Fruit fly (Drosophila melanogaster) whole organism, embryonic: ENCODE results near the gene CG6933.

Source experiments
- Asciz ChIP-seq: fragments of 200-800 bp; sonication (Bioruptor generic); optimal IDR thresholded peaks from 2 replicates; lab custom pipeline; 2017; ENCODE audit warnings: missing biosample characterization, mild to moderate bottlenecking, missing genetic modification characterization, missing genetic modification reagents
- B-H2 ChIP-seq: fragments of 200-800 bp; sonication (Bioruptor generic); optimal IDR thresholded peaks from 2 replicates; lab custom pipeline; 2018; ENCODE audit warnings: missing biosample characterization, mild to moderate bottlenecking, missing genetic modification characterization
- CG10543 ChIP-seq: fragments of 200-800 bp; sonication (Bioruptor generic); optimal IDR thresholded peaks from 3 replicates; lab custom pipeline; 2017; ENCODE audit warnings: missing biosample characterization, mild to moderate bottlenecking, missing genetic modification characterization, moderate library complexity
- CG11085 ChIP-seq: fragments of 200-800 bp; sonication (Bioruptor generic); IDR thresholded peaks from 2 replicates; pipeline ENCODE4 v1.3.6; 2022; ENCODE audit warnings: missing biosample characterization, missing genetic modification characterization
- CG11247 ChIP-seq: fragments of 200-800 bp; sonication (Bioruptor generic); IDR thresholded peaks from 2 replicates; pipeline ENCODE4 v1.3.6; 2022; ENCODE audit warnings: missing biosample characterization, missing genetic modification characterization
- CG11723 ChIP-seq: fragments of 200-800 bp; sonication (Bioruptor generic); optimal IDR thresholded peaks from 2 replicates; lab custom pipeline; 2017; ENCODE audit warnings: missing biosample characterization, mild to moderate bottlenecking, missing genetic modification characterization
- CG12236 ChIP-seq: fragments of 200-800 bp; sonication (Bioruptor generic); optimal IDR thresholded peaks from 2 replicates; lab custom pipeline; 2016; ENCODE audit warnings: missing biosample characterization, missing genetic modification characterization
- CG13775 ChIP-seq: fragments of 200-800 bp; sonication (Bioruptor generic); optimal IDR thresholded peaks from 3 replicates; lab custom pipeline; 2017; ENCODE audit warnings: missing biosample characterization, mild to moderate bottlenecking, missing genetic modification characterization
- CG14667 ChIP-seq: fragments of 200-800 bp; sonication (Bioruptor generic); IDR thresholded peaks from 2 replicates; pipeline ENCODE4 v1.3.6; 2022; ENCODE audit warnings: missing biosample characterization, missing genetic modification characterization
- CG14710 ChIP-seq: fragments of 200-800 bp; sonication (Bioruptor generic); optimal IDR thresholded peaks from 3 replicates; lab custom pipeline; 2019; ENCODE audit warnings: missing biosample characterization, mild to moderate bottlenecking, missing genetic modification characterization, moderate library complexity
- CG1603 ChIP-seq: fragments of 200-800 bp; sonication (Bioruptor generic); optimal IDR thresholded peaks from 2 replicates; lab custom pipeline; 2019; ENCODE audit warnings: missing biosample characterization, mild to moderate bottlenecking, missing genetic modification characterization, moderate library complexity
- CG16813 ChIP-seq: fragments of 200-800 bp; sonication (Bioruptor generic); IDR thresholded peaks from 3 replicates; pipeline ENCODE4 v1.3.6; 2022; ENCODE audit warnings: missing biosample characterization, missing genetic modification characterization; ENCODE audit not compliant: partially characterized antibody
- CG17385 ChIP-seq: fragments of 200-800 bp; sonication (Bioruptor generic); optimal IDR thresholded peaks from 3 replicates; lab custom pipeline; 2018; ENCODE audit warnings: missing biosample characterization, mild to moderate bottlenecking, missing genetic modification characterization
- CG18764 ChIP-seq: fragments of 200-800 bp; sonication (Bioruptor generic); optimal IDR thresholded peaks from 3 replicates; lab custom pipeline; 2016; ENCODE audit warnings: missing biosample characterization, missing genetic modification characterization
- CG3995 ChIP-seq: fragments of 200-800 bp; sonication (Bioruptor generic); optimal IDR thresholded peaks from 3 replicates; lab custom pipeline; 2016; ENCODE audit warnings: missing biosample characterization, missing genetic modification characterization
- CG4820 ChIP-seq: fragments of 200-800 bp; sonication (Bioruptor generic); optimal IDR thresholded peaks from 3 replicates; lab custom pipeline; 2016; ENCODE audit warnings: missing biosample characterization, missing genetic modification characterization
- CG7271 ChIP-seq: fragments of 200-800 bp; sonication (Bioruptor generic); optimal IDR thresholded peaks from 2 replicates; lab custom pipeline; 2018; ENCODE audit warnings: missing biosample characterization, mild to moderate bottlenecking, missing genetic modification characterization, moderate library complexity
- CG8281 ChIP-seq: fragments of 200-800 bp; sonication (Bioruptor generic); optimal IDR thresholded peaks from 2 replicates; lab custom pipeline; 2018; ENCODE audit warnings: missing biosample characterization, mild to moderate bottlenecking, missing genetic modification characterization, moderate library complexity
- CG9727 ChIP-seq: fragments of 200-800 bp; sonication (Bioruptor generic); optimal IDR thresholded peaks from 3 replicates; lab custom pipeline; 2017; ENCODE audit warnings: missing biosample characterization, mild to moderate bottlenecking, missing genetic modification characterization
- CTCF ChIP-seq: fragments of 200-800 bp; sonication (Bioruptor generic); optimal IDR thresholded peaks from 2 replicates; lab custom pipeline; 2017; ENCODE audit warnings: missing biosample characterization, mild to moderate bottlenecking, missing genetic modification characterization, moderate library complexity
- Dad ChIP-seq: fragments of 200-800 bp; sonication (Bioruptor generic); optimal IDR thresholded peaks from 3 replicates; lab custom pipeline; 2016; ENCODE audit warnings: missing biosample characterization, missing genetic modification characterization
- Dref ChIP-seq: fragments of 200-800 bp; sonication (Bioruptor generic); IDR thresholded peaks from 2 replicates; pipeline ENCODE4 v1.3.6; 2022; ENCODE audit warnings: missing biosample characterization, missing genetic modification characterization
- E2f1 ChIP-seq: fragments of 200-800 bp; sonication (Bioruptor generic); IDR thresholded peaks from 2 replicates; pipeline ENCODE4 v1.3.6; 2022; ENCODE audit warnings: missing biosample characterization, missing genetic modification characterization
- H15 ChIP-seq: fragments of 200-800 bp; sonication (Bioruptor generic); IDR thresholded peaks from 3 replicates; pipeline ENCODE4 v1.3.6; 2022; ENCODE audit warnings: missing biosample characterization, missing genetic modification characterization
- Hmr ChIP-seq: fragments of 200-800 bp; sonication (Bioruptor generic); optimal IDR thresholded peaks from 3 replicates; lab custom pipeline; 2017; ENCODE audit warnings: mild to moderate bottlenecking, missing biosample characterization, missing genetic modification reagents, missing genetic modification characterization
- MTF-1 ChIP-seq: fragments of 200-800 bp; sonication (Bioruptor generic); optimal IDR thresholded peaks from 2 replicates; lab custom pipeline; 2018; ENCODE audit warnings: missing biosample characterization, mild to moderate bottlenecking, missing genetic modification characterization, borderline replicate concordance
- Mes4 ChIP-seq: fragments of 200-800 bp; sonication (Bioruptor generic); optimal IDR thresholded peaks from 2 replicates; lab custom pipeline; 2016; ENCODE audit warnings: missing biosample characterization, missing genetic modification characterization
- NC2β ChIP-seq: fragments of 200-800 bp; sonication (Bioruptor generic); optimal IDR thresholded peaks from 2 replicates; lab custom pipeline; 2016; ENCODE audit warnings: missing biosample characterization, missing genetic modification characterization
- Ravus ChIP-seq: fragments of 200-800 bp; sonication (Bioruptor generic); IDR thresholded peaks from 2 replicates; pipeline ENCODE4 v1.3.6; 2022; ENCODE audit warnings: missing biosample characterization, missing genetic modification characterization
- Side ChIP-seq: fragments of 200-800 bp; sonication (Bioruptor generic); optimal IDR thresholded peaks from 2 replicates; lab custom pipeline; 2016; ENCODE audit warnings: missing biosample characterization, missing genetic modification characterization
- aop ChIP-seq: fragments of 200-800 bp; sonication (Bioruptor generic); IDR thresholded peaks from 2 replicates; pipeline ENCODE4 v1.3.6; 2022; ENCODE audit warnings: missing biosample characterization, missing genetic modification characterization
- chif ChIP-seq, 2 experiments: fragments of 200-800 bp; sonication (Bioruptor generic); optimal IDR thresholded peaks; 3 replicates each; lab custom pipeline; 2016; ENCODE audit warnings: missing biosample characterization in 2 of 2, missing genetic modification characterization in 2 of 2
- crol ChIP-seq: fragments of 200-800 bp; sonication (Bioruptor generic); IDR thresholded peaks from 2 replicates; pipeline ENCODE4 v1.3.6; 2022; ENCODE audit warnings: missing biosample characterization, missing genetic modification characterization
- da ChIP-seq: fragments of 200-800 bp; sonication (Bioruptor generic); optimal IDR thresholded peaks from 2 replicates; lab custom pipeline; 2016; ENCODE audit warnings: missing biosample characterization, missing genetic modification characterization
- gsb-n ChIP-seq: fragments of 200-800 bp; sonication (Bioruptor generic); optimal IDR thresholded peaks from 3 replicates; lab custom pipeline; 2018; ENCODE audit warnings: missing biosample characterization, mild to moderate bottlenecking, missing genetic modification characterization
- insv ChIP-seq, 2 experiments: fragments of 200-800 bp; sonication (Bioruptor generic); optimal IDR thresholded peaks; 3 replicates each; lab custom pipeline; 2016 to 2018; ENCODE audit warnings: missing biosample characterization in 2 of 2, missing genetic modification characterization in 2 of 2
- jing ChIP-seq: fragments of 200-800 bp; sonication (Bioruptor generic); optimal IDR thresholded peaks from 2 replicates; lab custom pipeline; 2018; ENCODE audit warnings: missing biosample characterization, mild to moderate bottlenecking, missing genetic modification characterization
- ken ChIP-seq: fragments of 200-800 bp; sonication (Bioruptor generic); IDR thresholded peaks from 3 replicates; pipeline ENCODE4 v1.3.6; 2022; ENCODE audit warnings: missing biosample characterization, missing genetic modification characterization
- lab ChIP-seq: fragments of 200-800 bp; sonication (Bioruptor generic); optimal IDR thresholded peaks from 3 replicates; lab custom pipeline; 2017; ENCODE audit warnings: missing biosample characterization, missing genetic modification characterization, mild to moderate bottlenecking, moderate library complexity, missing genetic modification reagents
- lbe ChIP-seq: fragments of 200-800 bp; sonication (Bioruptor generic); optimal IDR thresholded peaks from 2 replicates; lab custom pipeline; 2016; ENCODE audit warnings: missing biosample characterization, mild to moderate bottlenecking, missing genetic modification characterization
- lilli ChIP-seq: fragments of 200-800 bp; sonication (Bioruptor generic); optimal IDR thresholded peaks from 3 replicates; lab custom pipeline; 2016; ENCODE audit warnings: missing biosample characterization, missing genetic modification characterization
- nmo ChIP-seq: fragments of 200-800 bp; sonication (Bioruptor generic); optimal IDR thresholded peaks from 2 replicates; lab custom pipeline; 2018; ENCODE audit warnings: missing biosample characterization, mild to moderate bottlenecking, missing genetic modification characterization, moderate library complexity
- oc ChIP-seq: fragments of 200-800 bp; sonication (Bioruptor generic); optimal IDR thresholded peaks from 2 replicates; lab custom pipeline; 2018; ENCODE audit warnings: missing biosample characterization, mild to moderate bottlenecking, missing genetic modification characterization, moderate library complexity
- phol ChIP-seq: fragments of 200-800 bp; sonication (Bioruptor generic); optimal IDR thresholded peaks from 3 replicates; lab custom pipeline; 2018; ENCODE audit warnings: missing biosample characterization, mild to moderate bottlenecking, missing genetic modification characterization, moderate library complexity
- pnt ChIP-seq: fragments of 200-800 bp; sonication (Bioruptor generic); optimal IDR thresholded peaks from 3 replicates; lab custom pipeline; 2016; ENCODE audit warnings: missing biosample characterization, missing genetic modification characterization
- prd ChIP-seq, 3 experiments: fragments of >200 bp in 2 of 3; fragments of 200-800 bp in 1 of 3; sonication (Bioruptor generic) in 1 of 3; optimal IDR thresholded peaks in 2 of 3; IDR thresholded peaks in 1 of 3; 2 replicates in 2 of 3; 3 replicates in 1 of 3; pipeline versions ENCODE4 v1.3.6 to Lab custom; 2017 to 2022; ENCODE audit warnings: missing biosample characterization in 1 of 3, missing genetic modification characterization in 1 of 3
- tgo ChIP-seq: fragments of 200-800 bp; sonication (Bioruptor generic); IDR thresholded peaks from 3 replicates; pipeline ENCODE4 v1.3.6; 2022; ENCODE audit warnings: missing biosample characterization, missing genetic modification characterization
- trem ChIP-seq: fragments of 200-800 bp; optimal IDR thresholded peaks from 3 replicates; lab custom pipeline; 2019; ENCODE audit warnings: missing biosample characterization, mild to moderate bottlenecking, missing genetic modification characterization, moderate library complexity
- unc-4 ChIP-seq: fragments of 200-800 bp; sonication (Bioruptor generic); IDR thresholded peaks from 2 replicates; pipeline ENCODE4 v1.3.6; 2022; ENCODE audit warnings: missing biosample characterization, missing genetic modification characterization; ENCODE audit not compliant: partially characterized antibody

The CG6933 gene

DNA sequence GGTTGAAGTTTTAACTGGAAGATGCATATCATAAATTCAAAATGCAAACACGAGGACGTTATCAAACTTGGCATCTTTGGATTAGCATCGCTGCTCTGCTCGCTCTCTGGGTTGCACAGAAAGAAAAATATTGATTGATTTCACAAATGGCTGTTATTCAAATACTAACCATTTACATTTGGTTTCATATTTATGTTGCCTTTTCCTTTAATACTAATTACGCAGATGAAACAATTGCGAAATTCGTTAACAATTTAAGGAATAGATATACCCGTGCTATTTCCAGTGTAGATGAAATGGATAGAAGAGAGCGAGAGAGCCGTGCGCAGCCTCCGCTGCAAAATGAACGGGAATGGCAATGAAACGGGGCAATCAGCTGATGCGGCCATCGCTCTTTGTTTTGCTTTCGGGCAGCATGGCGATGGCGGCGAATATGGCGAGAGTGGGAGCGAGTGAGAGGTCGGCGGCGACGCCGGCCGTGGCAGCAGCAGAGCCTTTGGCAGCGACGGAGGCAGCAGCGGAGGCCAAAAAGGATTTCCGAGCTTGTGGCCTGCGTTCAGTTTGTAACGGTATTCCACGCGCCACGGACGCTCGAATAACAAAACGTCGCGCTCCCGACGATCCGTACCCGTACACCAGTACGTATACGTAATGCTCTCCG lies 27.4 kb upstream of the CG6933 start, which contains the start of gene rdgC (continued):
- TF ChIP-seq Dref (0 out of 2 replicates have a peak, but pooled peaks have one; percentile 30), ken (GFP tag; lab: Robert Waterston, UW) (peak; percentile 94), unc-4 (0 out of 2 replicates have a peak, but pooled peaks have one; percentile 28), E2f1 (GFP tag; lab: Robert Waterston, UW) (peak; percentile 97), CG10543 (peak; percentile 77), Side (GFP tag; lab: Kevin White, UChicago) (peak; percentile 95), aop (GFP tag; lab: Robert Waterston, UW) (peak; percentile 78), lilli (GFP tag; lab: Kevin White, UChicago) (peak; percentile 96), CG7271 (tag; lab: Kevin White, UChicago) (peak; percentile 63), NC2β (GFP tag; lab: Kevin White, UChicago) (peak; percentile 93), phol (tag; lab: Kevin White, UChicago) (peak; percentile 94), chif (GFP tag; optimal IDR thresholded peaks at IDR 0.05; lab: Kevin White, UChicago) (peak; percentile 92 to 96), B-H2 (GFP tag; lab: Kevin White, UChicago) (peak; percentile 66), H15 (GFP tag; lab: Robert Waterston, UW) (peak; percentile 95), gsb-n (tag; lab: Kevin White, UChicago) (peak; percentile 86), CG14667 (peak; percentile 92), CG11723 (GFP tag; lab: Kevin White, UChicago) (peak; percentile 81), CG3995 (GFP tag; lab: Kevin White, UChicago) (peak; percentile 68), nmo (GFP tag; lab: Kevin White, UChicago) (peak; percentile 94), CG9727 (GFP tag; lab: Kevin White, UChicago) (peak; percentile 93), trem (peak; percentile 89), CG8281 (tag; lab: Kevin White, UChicago) (peak; percentile 82), CG11247 (GFP tag; lab: Robert Waterston, UW) (peak; percentile 94), Dad (GFP tag; lab: Kevin White, UChicago) (peak; percentile 94), lab (GFP tag; lab: Kevin White, UChicago) (peak; percentile 98), Hmr (peak; percentile 96), CG12236 (GFP tag; lab: Kevin White, UChicago) (peak; percentile 83), CG13775 (GFP tag; lab: Kevin White, UChicago) (peak; percentile 87), CG11085 (GFP tag; lab: Robert Waterston, UW) (peak; percentile 90), MTF-1 (GFP tag; lab: Kevin White, UChicago) (peak; percentile 88), insv (GFP tag; optimal IDR thresholded peaks at IDR 0.05; lab: Kevin White, UChicago) (peak in 1 of 2 experiments; percentile 15), tgo (GFP tag; lab: Robert Waterston, UW) (peak; percentile 96), jing (peak; percentile 93), lbe (GFP tag; lab: Kevin White, UChicago) (peak; percentile 54), crol (GFP tag; lab: Robert Waterston, UW) (peak; percentile 26; the same call in 1 of the 2 replicates), CG14710 (tag; lab: Kevin White, UChicago) (peak; percentile 78), pnt (GFP tag; lab: Kevin White, UChicago) (peak; percentile 96), CG1603 (peak; percentile 98), prd (optimal IDR thresholded peaks at IDR 0.05; lab: Kevin White, UChicago) (no peak), prd (GFP tag; IDR thresholded peaks at IDR 0.05; lab: Robert Waterston, UW) (peak; percentile 97), da (GFP tag; lab: Kevin White, UChicago) (peak; percentile 76), CG16813 (GFP tag; lab: Robert Waterston, UW) (no peak), Mes4 (GFP tag; lab: Kevin White, UChicago) (peak; percentile 93), CG17385 (GFP tag; lab: Kevin White, UChicago) (peak; percentile 92), oc (tag; lab: Kevin White, UChicago) (peak; percentile 95), Ravus (GFP tag; lab: Robert Waterston, UW) (peak; percentile 88), CTCF (GFP tag; lab: Kevin White, UChicago) (peak; percentile 62), Asciz (GFP tag; lab: Kevin White, UChicago) (peak; percentile 97), CG18764 (GFP tag; lab: Kevin White, UChicago) (peak; percentile 95), CG4820 (peak; percentile 95)
